Worm (Caenorhabditis elegans): ENCODE data around the gene grl-27.
A peak's percentile ranks its signal among the peaks of the same experiment; 100 is the strongest.

grl-27 gene

DNA sequence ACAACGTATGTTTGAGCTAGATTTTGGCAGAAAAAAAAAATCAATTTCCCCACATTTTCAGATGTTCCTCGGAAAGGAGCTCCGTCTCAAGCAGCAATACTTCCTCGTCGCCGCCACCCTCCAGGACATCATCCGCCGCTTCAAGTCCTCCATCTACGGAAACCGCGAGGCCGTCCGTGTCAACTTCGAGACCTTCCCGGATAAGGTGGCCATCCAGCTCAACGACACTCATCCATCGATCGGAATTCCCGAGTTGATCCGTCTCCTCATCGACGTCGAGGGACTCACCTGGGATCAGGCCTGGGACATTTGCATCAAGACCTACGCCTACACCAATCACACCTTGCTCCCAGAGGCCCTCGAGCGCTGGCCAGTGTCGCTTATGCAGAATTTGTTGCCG is 7.0 kb upstream of the grl-27 start:
- TF ChIP-seq ceh-22 (tag; optimal IDR thresholded peaks at IDR 0.05) (no peak), ceh-14 (tag; optimal IDR thresholded peaks at IDR 0.05) (no peak), K02D7.2 (tag; optimal IDR thresholded peaks at IDR 0.05) (no peak), unc-3 (GFP tag; conservative IDR thresholded peaks at IDR 0.05) (no peak), unc-3 (tag; optimal IDR thresholded peaks at IDR 0.05) (no peak), ceh-9 (tag; optimal IDR thresholded peaks at IDR 0.05) (no peak), C38D4.7 (GFP tag; optimal IDR thresholded peaks at IDR 0.05) (no peak), fkh-10 (GFP tag; optimal IDR thresholded peaks at IDR 0.05) (no peak), tbx-2 (tag; optimal IDR thresholded peaks at IDR 0.05) (no peak), ref-2 (tag; optimal IDR thresholded peaks at IDR 0.05) (no peak), zip-5 (tag; optimal IDR thresholded peaks at IDR 0.05) (no peak)

DNA sequence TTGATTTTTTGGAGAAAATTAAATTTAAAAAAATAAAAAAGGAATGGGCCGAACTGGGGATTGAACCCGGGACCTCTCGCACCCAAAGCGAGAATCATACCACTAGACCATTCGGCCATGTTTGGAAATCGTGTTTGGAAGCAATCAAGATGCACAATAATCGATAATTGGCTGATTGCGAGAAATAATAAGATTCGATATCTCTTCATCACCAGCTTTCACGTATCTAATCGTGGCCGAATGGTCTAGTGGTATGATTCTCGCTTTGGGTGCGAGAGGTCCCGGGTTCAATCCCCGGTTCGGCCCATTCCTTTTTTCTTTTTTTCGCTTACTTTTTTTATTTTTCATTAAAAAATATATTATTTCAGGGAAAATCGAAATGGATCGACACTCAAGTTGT is 6.4 kb upstream of the grl-27 start:
- no peak for TF ChIP-seq odd-2 (tag; optimal IDR thresholded peaks at IDR 0.05)
- TF ChIP-seq ceh-6 (GFP tag; optimal IDR thresholded peaks at IDR 0.05) = no peak
- no peak for TF ChIP-seq pqm-1 (tag; optimal IDR thresholded peaks at IDR 0.05)
- no peak for TF ChIP-seq che-1 (tag; optimal IDR thresholded peaks at IDR 0.05)
- no peak for TF ChIP-seq ceh-34 (tag; optimal IDR thresholded peaks at IDR 0.05)
- no peak for TF ChIP-seq F13H6.1 (tag; optimal IDR thresholded peaks at IDR 0.05)
- no peak for TF ChIP-seq ahr-1 (tag; optimal IDR thresholded peaks at IDR 0.05)
- TF ChIP-seq elt-4 (tag; optimal IDR thresholded peaks at IDR 0.05) = no peak
- TF ChIP-seq npax-4 (tag; optimal IDR thresholded peaks at IDR 0.05) = no peak
- TF ChIP-seq sdc-2 (tag; optimal IDR thresholded peaks at IDR 0.05) = no peak
- TF ChIP-seq gmeb-2 (tag; optimal IDR thresholded peaks at IDR 0.05) = no peak
- TF ChIP-seq pha-2 (tag; optimal IDR thresholded peaks at IDR 0.05) = no peak

DNA sequence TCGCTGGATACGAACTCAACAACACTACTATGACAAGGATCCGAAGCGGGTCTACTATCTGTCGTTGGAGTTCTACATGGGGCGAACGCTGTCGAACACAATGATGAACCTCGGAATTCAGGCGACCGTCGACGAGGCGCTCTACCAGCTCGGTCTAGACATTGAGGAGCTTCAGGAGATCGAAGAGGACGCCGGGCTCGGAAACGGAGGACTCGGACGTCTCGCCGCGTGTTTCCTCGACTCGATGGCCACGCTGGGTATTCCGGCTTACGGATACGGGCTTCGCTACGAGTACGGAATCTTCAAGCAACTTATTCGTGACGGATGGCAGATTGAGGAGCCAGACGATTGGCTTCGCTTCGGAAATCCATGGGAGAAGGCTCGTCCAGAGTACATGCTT is 6.0 kb upstream of the grl-27 start:
- TF ChIP-seq sox-4 (tag; optimal IDR thresholded peaks at IDR 0.05) (no peak), ceh-9 (tag; optimal IDR thresholded peaks at IDR 0.05) (no peak), lin-11 (tag; optimal IDR thresholded peaks at IDR 0.05) (no peak), madf-2 (tag; optimal IDR thresholded peaks at IDR 0.05) (no peak), eyg-1 (tag; optimal IDR thresholded peaks at IDR 0.05) (no peak)

DNA sequence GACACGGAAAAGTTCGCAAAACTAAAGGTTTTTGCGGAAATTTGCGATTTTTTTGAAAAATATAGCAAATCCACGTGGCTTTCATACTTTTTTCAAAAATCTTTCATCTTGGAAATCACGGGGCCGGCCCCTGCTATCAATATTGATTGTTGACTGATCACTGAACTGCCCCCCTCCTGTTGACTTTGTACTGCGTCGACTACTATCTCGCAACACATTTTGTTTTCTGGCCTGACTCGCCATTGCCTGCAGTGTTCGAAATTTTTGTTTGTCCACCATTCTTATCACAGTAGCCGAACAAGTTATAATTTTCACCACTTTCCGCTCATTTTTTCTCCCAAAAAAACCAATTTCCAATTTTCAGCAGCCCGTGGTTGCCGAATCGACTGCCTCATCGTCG is 5.4 kb upstream of the grl-27 start:
- TF ChIP-seq ceh-14 (tag; optimal IDR thresholded peaks at IDR 0.05) (no peak), ama-1 (optimal IDR thresholded peaks at IDR 0.05) (no peak), sdc-2 (tag; optimal IDR thresholded peaks at IDR 0.05) (no peak), K02D7.2 (tag; optimal IDR thresholded peaks at IDR 0.05) (no peak), fax-1 (tag; optimal IDR thresholded peaks at IDR 0.05) (no peak), lim-6 (tag; optimal IDR thresholded peaks at IDR 0.05) (no peak), hlh-6 (tag; optimal IDR thresholded peaks at IDR 0.05) (no peak), tbx-7 (tag; optimal IDR thresholded peaks at IDR 0.05) (no peak), eyg-1 (tag; optimal IDR thresholded peaks at IDR 0.05) (no peak), ceh-2 (tag; optimal IDR thresholded peaks at IDR 0.05) (no peak), T23F11.4 (GFP tag; optimal IDR thresholded peaks at IDR 0.05) (no peak), unc-55 (GFP tag; optimal IDR thresholded peaks at IDR 0.05) (no peak), fkh-6 (tag; optimal IDR thresholded peaks at IDR 0.05) (no peak)

DNA sequence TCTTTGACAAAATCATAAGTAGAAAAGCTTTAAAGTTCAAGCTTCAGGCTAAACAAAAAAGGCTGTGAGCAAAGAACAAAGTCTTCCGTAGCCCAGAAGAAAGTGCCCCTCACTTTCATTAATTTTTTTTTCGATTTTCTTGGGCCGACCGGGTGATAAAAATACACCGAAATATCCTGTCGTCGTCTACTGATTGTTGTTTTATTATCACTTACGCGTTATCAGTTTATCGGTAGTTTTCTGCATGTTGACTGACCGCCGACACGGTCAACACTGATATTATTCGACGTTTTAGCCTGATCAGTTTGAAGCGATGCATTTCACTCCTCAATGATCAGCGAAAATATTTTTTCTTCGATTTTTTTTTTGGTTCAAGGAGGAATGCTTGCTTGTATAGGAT is 4.7 kb upstream of the grl-27 start:
- TF ChIP-seq pqm-1 (tag; optimal IDR thresholded peaks at IDR 0.05) (no peak), elt-2 (tag; optimal IDR thresholded peaks at IDR 0.05) (peak; percentile 88), K09A11.1 (tag; optimal IDR thresholded peaks at IDR 0.05; ENCODE audit: insufficient read depth) (no peak), sox-4 (tag; optimal IDR thresholded peaks at IDR 0.05) (no peak)

Data from whole organism, late embryonic.